Worm (Caenorhabditis elegans): Measurements from ENCODE around the gene nhr-40.

nhr-40 gene

DNA sequence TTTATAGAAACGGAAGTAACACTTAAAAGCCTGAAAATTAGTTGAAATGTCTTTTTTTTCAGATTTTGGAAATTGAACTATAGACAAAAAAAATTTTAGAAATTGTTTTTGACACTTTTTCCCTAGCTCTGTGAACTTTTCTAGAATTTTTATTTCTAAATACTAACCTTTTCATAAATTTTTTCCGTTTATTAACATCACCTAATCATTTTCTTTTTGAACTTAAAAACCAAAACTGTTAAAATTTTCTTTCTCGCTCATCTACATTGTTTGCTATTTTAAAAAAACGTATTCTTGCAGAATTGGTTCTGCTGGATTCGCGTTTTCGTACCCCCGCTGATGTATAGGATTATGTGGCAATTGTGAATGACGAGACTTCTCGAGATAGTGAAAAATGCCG is at the start of gene nhr-40, which contains the start of gene T03G6.7:
Gene nhr-40 (plus strand): TSS at position 301 of the 400 bp plus-strand sequence.
Gene T03G6.7 (plus strand): TSS at position 337 of the 400 bp plus-strand sequence.
- no peak for TF ChIP-seq unc-62 (GFP tag; optimal IDR thresholded peaks at IDR 0.05)

DNA sequence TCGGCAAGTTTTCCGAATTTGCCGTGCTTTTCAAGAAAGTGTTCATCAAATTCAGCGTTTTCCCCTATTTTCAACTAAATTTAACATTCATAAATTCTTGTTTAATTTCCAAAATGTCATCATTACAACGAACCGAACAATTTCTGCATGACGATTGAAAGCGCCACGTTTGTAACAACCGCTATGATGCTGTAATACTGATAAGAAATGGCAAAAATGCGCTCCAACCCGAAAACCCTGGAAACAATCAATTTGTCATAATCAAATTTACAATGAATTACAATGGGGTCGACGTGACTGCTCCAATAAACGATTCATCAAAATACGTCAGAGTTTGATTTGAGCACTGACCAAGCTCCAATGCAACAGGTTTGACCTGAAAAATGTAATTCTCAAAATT is 49.2 kb upstream of the nhr-40 start:
- TF ChIP-seq unc-62 (GFP tag; optimal IDR thresholded peaks at IDR 0.05) = no peak

DNA sequence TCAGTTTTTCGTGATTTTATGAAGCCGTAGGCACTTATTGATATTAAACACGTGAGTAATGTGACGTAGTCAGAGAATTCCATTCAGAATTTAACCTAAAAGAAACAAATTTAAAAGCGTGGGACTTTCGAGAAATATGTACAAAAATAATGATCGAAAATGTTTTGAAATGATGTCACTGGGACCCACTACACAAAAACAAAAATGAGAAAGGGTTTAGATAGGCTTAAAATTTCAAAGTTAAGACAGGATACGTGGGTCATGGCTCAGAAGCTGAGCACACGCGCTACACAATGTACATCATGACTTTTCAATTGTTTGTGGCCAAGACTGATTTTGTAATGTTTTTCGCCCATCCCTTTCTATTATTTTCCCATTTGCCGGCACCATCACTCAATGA is 44.9 kb upstream of the nhr-40 start, which contains the start of gene smvt-1:
Gene smvt-1 (minus strand): TSS at position 101 of the 400 bp plus-strand sequence.
- no peak for TF ChIP-seq unc-62 (GFP tag; optimal IDR thresholded peaks at IDR 0.05)

DNA sequence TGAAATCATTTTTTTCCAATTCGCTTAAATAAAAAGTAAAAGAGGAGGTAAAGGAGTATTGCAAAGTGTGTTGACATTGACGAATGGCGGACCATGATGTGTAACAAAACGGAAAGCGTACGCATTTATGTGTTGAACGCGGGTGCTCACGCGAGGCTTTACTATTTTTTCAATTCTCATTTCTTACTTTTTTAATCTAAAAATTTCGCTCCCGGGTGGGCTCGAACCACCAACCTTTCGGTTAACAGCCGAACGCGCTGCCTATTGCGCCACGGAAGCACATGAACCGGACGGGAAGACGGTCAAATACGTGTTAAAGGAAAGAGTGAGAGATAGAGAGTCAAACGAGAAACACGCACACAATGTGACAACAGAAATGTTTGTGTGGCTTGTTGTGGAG is 44.5 kb upstream of the nhr-40 start:
- TF ChIP-seq unc-62 (GFP tag; optimal IDR thresholded peaks at IDR 0.05) = no peak

DNA sequence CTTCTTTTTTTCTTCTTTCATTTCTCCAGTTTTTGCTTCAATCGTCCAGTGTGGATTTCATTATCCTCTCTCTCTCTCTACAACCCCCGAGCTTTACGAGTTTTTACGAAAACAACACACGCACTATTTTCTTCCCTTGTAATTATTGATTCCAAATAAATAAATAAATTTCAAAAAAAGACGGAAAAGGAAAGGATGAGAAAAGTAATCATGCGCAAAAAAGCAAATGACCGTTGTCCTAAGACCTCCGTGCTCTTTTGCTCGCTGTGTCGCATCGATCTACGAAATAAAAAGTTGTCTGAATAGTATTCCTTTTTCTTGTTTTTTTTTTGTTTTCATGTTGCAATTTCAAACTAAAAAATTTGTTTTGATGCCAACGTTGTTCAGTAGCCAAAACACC is 43.1 kb upstream of the nhr-40 start:
- no peak for TF ChIP-seq unc-62 (GFP tag; optimal IDR thresholded peaks at IDR 0.05)

DNA sequence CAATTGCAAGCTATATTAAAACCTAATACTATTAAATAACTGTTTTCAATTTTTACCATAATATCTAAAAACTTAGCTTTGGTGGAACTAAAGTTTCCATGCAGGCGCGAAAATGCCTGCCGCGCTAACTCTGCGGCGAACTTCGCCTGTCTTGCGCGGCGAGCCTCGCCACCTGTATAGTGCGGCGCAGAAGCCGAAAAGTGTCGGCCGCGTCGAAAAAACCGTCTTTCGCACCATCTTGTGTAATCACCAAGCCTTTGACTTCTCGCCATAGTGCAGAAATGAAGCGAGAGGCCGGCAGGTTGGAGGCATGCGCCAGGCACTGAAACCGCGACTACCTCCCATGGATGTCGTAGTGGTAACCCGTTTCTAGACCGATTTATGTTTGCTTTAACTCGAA is 42.4 kb upstream of the nhr-40 start:
- TF ChIP-seq unc-62 (GFP tag; optimal IDR thresholded peaks at IDR 0.05) = no peak

DNA sequence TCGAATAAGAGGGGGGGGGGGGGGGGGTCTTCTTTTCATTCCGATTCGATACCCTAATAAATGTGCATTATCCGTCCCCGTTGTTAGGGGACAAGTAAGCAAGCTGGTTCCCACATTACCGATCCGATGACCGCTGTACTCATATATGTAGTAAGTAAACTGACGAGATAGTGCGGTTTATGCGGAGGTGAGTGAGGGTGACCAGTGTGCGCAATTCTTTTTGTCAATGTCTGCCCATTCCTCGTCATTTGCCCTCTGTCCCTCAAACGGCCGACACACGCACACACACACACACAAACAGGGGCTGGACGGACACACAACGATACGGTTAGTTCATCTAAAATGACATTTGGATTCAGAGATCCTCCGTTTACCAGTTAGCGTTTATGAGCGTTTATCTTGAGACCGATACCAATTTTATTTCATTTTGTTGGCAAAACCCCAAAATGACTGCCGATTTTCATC is 41.6 kb upstream of the nhr-40 start, which contains the start of gene aat-3:
Gene aat-3 (plus strand): TSS at position 51 of the 465 bp plus-strand sequence.
- TF ChIP-seq unc-62 (GFP tag; optimal IDR thresholded peaks at IDR 0.05) = no peak

DNA sequence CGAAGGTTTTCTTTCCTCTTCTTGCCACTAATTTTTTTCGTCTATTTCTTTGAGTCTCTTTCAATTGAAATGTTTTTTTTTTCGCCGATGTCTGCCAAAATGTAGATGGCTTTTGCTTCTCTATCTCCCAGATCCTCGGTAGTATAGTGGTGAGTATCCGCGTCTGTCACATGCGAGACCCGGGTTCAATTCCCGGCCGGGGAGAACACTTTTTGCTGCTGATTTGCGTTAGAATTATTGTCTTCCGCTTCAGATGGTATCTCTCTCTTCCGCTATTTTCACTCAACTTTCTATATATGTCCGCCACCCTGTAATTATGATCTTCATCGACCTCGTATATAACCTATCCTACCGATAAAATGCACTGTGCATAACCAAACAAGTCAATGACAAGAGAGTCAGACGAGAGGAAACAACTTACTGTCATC is 40.4 kb upstream of the nhr-40 start:
- no peak for TF ChIP-seq unc-62 (GFP tag; optimal IDR thresholded peaks at IDR 0.05)

DNA sequence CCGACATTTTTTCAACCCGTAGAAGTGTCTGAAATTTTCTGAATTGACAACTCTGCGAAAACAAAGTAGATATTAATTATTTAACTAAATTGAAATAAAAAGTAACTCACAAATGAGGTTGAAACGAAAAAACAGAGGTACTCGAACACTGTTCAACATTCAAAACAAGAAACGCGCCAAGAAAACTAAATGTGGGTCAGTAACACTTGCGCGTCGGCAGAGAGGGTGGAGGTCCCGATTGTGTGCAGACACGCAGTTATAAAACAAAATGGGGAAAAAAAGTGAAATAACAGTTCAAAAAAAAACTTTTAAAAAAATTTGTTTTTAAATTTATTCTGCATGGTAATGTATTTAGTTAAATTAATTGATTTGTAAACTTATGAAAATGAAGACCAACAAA is 34.4 kb upstream of the nhr-40 start:
- no peak for TF ChIP-seq unc-62 (GFP tag; optimal IDR thresholded peaks at IDR 0.05)

DNA sequence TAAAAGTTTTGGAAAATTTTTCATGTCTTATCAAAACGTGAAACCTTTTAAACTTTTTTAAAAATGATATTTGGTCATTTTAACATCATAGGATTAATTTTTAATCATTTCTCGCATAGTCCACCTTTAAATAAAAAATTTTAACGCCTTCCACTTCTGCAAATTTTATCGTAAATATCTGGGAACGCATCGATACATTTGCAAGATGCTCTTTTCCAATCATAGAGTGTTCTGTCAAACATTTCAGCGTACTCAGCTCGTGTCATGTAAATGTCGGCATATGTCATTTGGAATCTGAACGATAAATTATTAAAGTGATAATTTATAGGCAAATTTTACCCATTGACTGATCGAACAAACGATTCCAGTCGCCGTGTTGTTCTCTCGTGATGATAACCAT is 33.8 kb upstream of the nhr-40 start, which contains the start of gene F52H2.5:
Gene F52H2.5 (minus strand): TSS at position 101 of the 400 bp plus-strand sequence.
- TF ChIP-seq unc-62 (GFP tag; optimal IDR thresholded peaks at IDR 0.05) = no peak

DNA sequence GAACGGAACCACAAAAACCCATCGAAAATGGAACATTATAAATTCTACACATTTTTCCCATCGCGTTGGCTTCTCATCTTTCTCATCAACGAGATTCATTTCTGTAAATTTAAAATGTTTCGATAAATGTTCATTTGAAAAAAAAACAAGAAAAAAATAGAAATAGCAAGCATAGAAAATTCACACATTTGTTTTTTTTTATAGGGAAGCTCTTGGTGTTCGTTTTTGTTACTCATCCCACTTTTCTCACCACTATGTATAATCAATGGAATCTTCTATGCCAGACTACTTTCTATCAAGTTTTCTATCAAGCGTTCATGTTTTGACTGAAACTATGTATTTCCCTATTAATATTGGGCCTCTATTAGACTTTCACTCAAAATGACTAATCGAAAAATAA is 29.8 kb upstream of the nhr-40 start, which contains the start of gene dhcr-24:
Gene dhcr-24 (minus strand): TSS at position 101 of the 400 bp plus-strand sequence.
- no peak for TF ChIP-seq unc-62 (GFP tag; optimal IDR thresholded peaks at IDR 0.05)

DNA sequence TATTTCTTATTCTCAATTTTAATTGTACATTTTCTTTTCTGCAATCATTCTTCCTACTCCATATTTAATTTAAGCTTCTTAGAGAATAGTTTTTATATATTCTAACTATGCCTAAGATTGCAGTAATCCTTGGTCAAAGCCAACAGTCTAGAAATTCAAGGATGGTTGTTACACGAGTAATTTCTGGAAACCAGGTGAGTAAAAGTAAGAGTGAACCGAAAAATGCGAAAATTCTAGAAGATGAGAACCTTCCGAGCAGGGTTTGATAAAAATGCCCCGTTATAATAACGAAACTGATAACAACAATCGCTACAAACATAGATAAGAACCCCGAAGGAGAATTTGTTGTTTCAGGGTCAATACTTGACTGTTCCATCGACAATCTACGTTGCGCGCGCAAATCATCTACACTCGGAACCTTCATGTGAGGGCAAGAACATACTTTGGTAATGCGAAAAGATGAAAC is 28.5 kb upstream of the nhr-40 start, which contains the start of gene F52H2.15:
Gene F52H2.15 (plus strand): TSS at position 51 of the 466 bp plus-strand sequence.
- no peak for TF ChIP-seq unc-62 (GFP tag; optimal IDR thresholded peaks at IDR 0.05)

DNA sequence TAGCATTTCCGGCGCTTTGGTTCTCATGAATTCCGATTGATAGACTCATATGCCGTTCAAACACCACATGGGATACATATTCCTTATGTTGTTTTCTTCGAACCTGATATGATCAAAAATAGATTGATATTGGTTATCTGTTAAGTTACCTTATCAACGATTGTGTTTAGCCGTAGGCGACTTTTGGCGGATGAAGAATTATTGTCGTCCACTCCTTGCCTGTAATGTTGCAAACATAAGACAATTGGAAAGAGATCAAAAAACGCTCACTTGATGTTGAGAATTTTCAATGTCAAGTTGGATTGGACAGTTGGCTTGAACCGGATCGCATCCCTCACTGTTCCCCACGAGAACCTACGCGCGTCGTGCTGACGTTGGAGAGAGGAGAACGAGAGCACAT is 26.0 kb upstream of the nhr-40 start:
- no peak for TF ChIP-seq unc-62 (GFP tag; optimal IDR thresholded peaks at IDR 0.05)

DNA sequence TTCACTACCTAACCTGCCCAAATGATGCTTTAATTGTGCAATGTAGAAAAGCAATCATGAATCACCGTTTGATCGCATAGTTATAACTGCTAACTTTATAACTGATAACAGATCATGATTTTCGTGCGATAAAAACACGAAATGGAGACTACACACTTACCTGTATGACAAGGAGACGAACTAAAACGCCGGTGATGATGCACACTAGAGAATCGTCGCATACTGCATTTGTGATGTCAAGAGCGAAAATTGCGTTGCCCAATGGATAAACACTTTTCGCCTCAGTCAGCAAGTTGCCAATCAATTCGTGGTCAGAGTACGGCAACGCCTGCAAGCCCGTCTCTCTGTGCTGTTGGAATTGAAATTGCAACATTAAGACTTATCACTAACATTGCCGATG is 24.8 kb upstream of the nhr-40 start:
- no peak for TF ChIP-seq unc-62 (GFP tag; optimal IDR thresholded peaks at IDR 0.05)

DNA sequence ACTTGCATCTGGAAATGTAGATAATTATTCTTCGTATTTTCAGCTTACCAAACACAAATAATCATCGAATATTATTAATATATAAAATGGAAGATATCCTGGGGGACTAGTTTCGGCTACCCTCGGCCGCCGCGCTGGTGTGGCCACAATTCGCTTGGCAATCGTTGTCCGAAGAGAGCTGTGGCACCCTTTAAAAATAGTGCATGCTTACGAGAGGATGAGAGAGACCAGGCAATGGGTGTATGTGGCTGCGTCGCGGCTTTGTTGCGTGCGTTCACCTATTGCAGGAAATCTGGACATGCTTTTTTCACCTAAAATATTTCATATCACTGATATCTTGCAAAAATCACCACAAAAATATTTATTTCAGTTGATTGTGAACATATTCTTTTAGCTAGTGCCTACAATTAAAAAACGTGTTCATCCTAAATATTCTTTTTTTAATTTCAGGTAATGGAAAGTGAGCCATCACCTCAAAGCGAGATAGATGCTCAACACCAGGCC is 21.1 kb upstream of the nhr-40 start, which contains the start of the genes ccd-5 and F52H2.1:
Gene ccd-5 (minus strand): TSS at position 8 of the 504 bp plus-strand sequence.
Gene F52H2.1 (plus strand): TSS at position 454 of the 504 bp plus-strand sequence.
- TF ChIP-seq unc-62 (GFP tag; optimal IDR thresholded peaks at IDR 0.05) = no peak

DNA sequence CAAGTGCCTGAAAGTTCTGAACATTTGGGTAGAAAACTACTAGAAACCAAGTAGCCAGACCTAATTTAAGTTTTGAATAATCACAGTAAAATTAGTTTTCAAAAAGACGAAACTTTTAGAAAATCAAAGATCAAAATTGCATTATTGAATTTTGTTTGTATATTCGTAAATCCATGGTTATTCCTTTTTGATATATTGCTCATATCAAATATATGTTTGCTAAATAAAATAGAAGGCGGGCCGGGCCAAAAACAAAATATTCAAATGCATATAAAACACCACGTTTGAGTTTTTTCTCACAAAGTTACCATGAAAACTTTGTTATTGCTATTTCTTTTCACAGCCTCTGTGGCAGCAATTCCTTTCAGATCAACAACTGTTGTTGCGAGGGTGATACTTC is 16.4 kb upstream of the nhr-40 start, which contains the start of gene ttr-42:
Gene ttr-42 (plus strand): TSS at position 301 of the 400 bp plus-strand sequence.
- TF ChIP-seq unc-62 (GFP tag; optimal IDR thresholded peaks at IDR 0.05) = no peak

DNA sequence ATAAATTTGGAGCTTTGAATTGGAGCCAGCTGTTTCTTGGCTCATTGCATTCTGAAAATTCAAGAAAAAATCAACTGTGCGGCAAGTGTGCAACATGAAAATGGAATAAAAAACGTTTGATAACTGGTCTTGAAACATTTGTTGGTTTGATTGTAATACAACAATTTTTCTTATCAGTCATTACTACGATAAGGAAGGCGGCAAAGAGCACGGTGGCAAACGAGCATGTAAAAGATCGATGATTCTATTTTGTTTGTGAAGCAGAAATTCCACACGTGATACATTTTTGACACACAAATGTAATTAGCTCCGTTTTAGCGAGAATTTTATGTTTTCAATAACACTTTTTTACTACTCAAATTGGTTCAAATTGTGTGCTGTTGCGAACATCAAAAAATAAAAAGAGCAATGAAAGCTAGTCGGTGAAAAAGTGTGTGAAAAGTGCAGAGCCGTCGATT is 13.2 kb upstream of the nhr-40 start, which contains the start of gene H01M10.1:
Gene H01M10.1 (minus strand): TSS at position 51 of the 458 bp plus-strand sequence.
- TF ChIP-seq unc-62 (GFP tag; optimal IDR thresholded peaks at IDR 0.05) = no peak
